Fruit fly (Drosophila melanogaster): ENCODE results near the gene CG6769.

CG6769 gene

DNA sequence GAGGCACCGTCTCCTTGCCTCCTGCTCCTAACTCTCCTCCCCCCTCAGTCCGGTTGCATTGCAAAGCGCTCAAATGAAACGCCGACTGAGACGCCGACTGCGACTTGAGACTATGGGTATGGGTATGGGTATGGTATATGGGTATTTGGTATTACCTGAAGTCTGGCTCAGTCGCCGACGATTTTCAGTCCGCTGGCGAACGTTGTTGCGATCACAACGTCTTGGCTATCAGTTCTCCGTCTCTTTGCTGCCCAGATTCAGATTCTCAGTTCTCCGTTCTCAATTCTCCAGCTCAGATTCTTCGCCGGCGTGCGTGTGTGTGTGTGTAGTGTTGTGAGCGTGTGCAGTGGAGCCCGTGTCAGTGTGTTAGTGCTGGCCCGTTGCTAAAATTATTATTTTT lies 30.2 kb upstream of the CG6769 start, which contains the start of gene CG6398 (continued):
- TF ChIP-seq lola (GFP tag; optimal IDR thresholded peaks at IDR 0.05) (no peak), CG17802 (tag; optimal IDR thresholded peaks at IDR 0.05) (no peak), CG13775 (GFP tag; optimal IDR thresholded peaks at IDR 0.05) (no peak), CG7745 (tag; optimal IDR thresholded peaks at IDR 0.05) (no peak), Hand (GFP tag; optimal IDR thresholded peaks at IDR 0.05) (no peak), shn (GFP tag; optimal IDR thresholded peaks at IDR 0.05) (no peak), CG4424 (GFP tag; optimal IDR thresholded peaks at IDR 0.05) (no peak), CoRest (tag; optimal IDR thresholded peaks at IDR 0.05) (no peak), sd (tag; optimal IDR thresholded peaks at IDR 0.05) (peak; percentile 48), Doc2 (GFP tag; IDR thresholded peaks at IDR 0.05) (no peak), bcd (GFP tag; optimal IDR thresholded peaks at IDR 0.05) (no peak), CG15514 (GFP tag; optimal IDR thresholded peaks at IDR 0.05) (peak; percentile 8), trem (tag; optimal IDR thresholded peaks at IDR 0.05) (no peak), so (GFP tag; IDR thresholded peaks at IDR 0.05) (no peak), MBD-R2 (GFP tag; IDR thresholded peaks at IDR 0.05) (no peak), gce (GFP tag; IDR thresholded peaks at IDR 0.05) (0 out of 3 replicates have a peak, but pooled peaks have one; percentile 15), CG13894 (tag; optimal IDR thresholded peaks at IDR 0.05) (peak; percentile 27), Fer1 (GFP tag; optimal IDR thresholded peaks at IDR 0.05) (no peak), Kr (GFP tag; optimal IDR thresholded peaks at IDR 0.05) (no peak), Jarid2 (GFP tag; optimal IDR thresholded peaks at IDR 0.05) (peak; percentile 62), Trl (optimal IDR thresholded peaks at IDR 0.05) (peak in 1 of 2 experiments; percentile 28), Trl (GFP tag; optimal IDR thresholded peaks at IDR 0.05) (no peak), CG2712 (tag; optimal IDR thresholded peaks at IDR 0.05) (no peak), lov (optimal IDR thresholded peaks at IDR 0.05) (no peak), lov (GFP tag; IDR thresholded peaks at IDR 0.05) (no peak), Gsc (GFP tag; IDR thresholded peaks at IDR 0.05) (no peak), CG34224 (GFP tag; IDR thresholded peaks at IDR 0.05; ENCODE audit: partially characterized antibody) (peak; percentile 19; the same call in 1 of the 3 replicates), HLH54F (GFP tag; optimal IDR thresholded peaks at IDR 0.05) (no peak), lilli (GFP tag; optimal IDR thresholded peaks at IDR 0.05) (no peak), z (GFP tag; IDR thresholded peaks at IDR 0.05) (peak; percentile 92), H15 (GFP tag; IDR thresholded peaks at IDR 0.05) (no peak), odd (GFP tag; optimal IDR thresholded peaks at IDR 0.05) (no peak), chn (GFP tag; optimal IDR thresholded peaks at IDR 0.05) (no peak), zfh1 (GFP tag; IDR thresholded peaks at IDR 0.05) (no peak), CG7556 (GFP tag; optimal IDR thresholded peaks at IDR 0.05) (no peak), CG4404 (GFP tag; IDR thresholded peaks at IDR 0.05) (no peak), CG12744 (GFP tag; optimal IDR thresholded peaks at IDR 0.05) (no peak), crol (GFP tag; IDR thresholded peaks at IDR 0.05) (peak; percentile 80), oc (tag; optimal IDR thresholded peaks at IDR 0.05) (no peak), Chrac-16 (GFP tag; optimal IDR thresholded peaks at IDR 0.05) (no peak), CG6683 (GFP tag; optimal IDR thresholded peaks at IDR 0.05) (no peak), kni (GFP tag; optimal IDR thresholded peaks at IDR 0.05) (peak; percentile 18), disco-r (GFP tag; optimal IDR thresholded peaks at IDR 0.05) (no peak), da (GFP tag; optimal IDR thresholded peaks at IDR 0.05) (no peak), sob (GFP tag; IDR thresholded peaks at IDR 0.05) (no peak), CG4360 (GFP tag; IDR thresholded peaks at IDR 0.05) (peak; percentile 51), Adf1 (GFP tag; IDR thresholded peaks at IDR 0.05) (peak; percentile 65), CG11398 (GFP tag; optimal IDR thresholded peaks at IDR 0.05) (no peak), CG3407 (GFP tag; optimal IDR thresholded peaks at IDR 0.05) (no peak), CG16813 (GFP tag; IDR thresholded peaks at IDR 0.05; ENCODE audit: partially characterized antibody) (no peak), exex (tag; optimal IDR thresholded peaks at IDR 0.05) (no peak), hth (optimal IDR thresholded peaks at IDR 0.05) (no peak)

Measured in whole organism, embryonic.